Worm (Caenorhabditis elegans) whole organism, L4 larva: ENCODE measurements around the gene C54D10.3.

Experiments used
- ceh-62 ChIP-seq: sonication (generic microtip); optimal IDR thresholded peaks from 2 replicates; lab custom pipeline; 2017; ENCODE audit warnings: missing biosample characterization, missing genetic modification characterization
- fkh-10 ChIP-seq: fragments of 150-350 bp; optimal IDR thresholded peaks from 2 replicates; lab custom pipeline; 2014; ENCODE audit warnings: missing biosample characterization, missing genetic modification reagents, missing genetic modification characterization
- hlh-30 ChIP-seq: sonication (generic microtip); optimal IDR thresholded peaks from 2 replicates; lab custom pipeline; 2017; ENCODE audit warnings: antibody characterized with exemption, mild to moderate bottlenecking, missing genetic modification characterization, missing compliant biosample characterization; ENCODE audit not compliant: insufficient read depth
- unc-62 ChIP-seq, 3 experiments: fragments of 150-350 bp in 1 of 3; sonication (generic microtip); optimal IDR thresholded peaks in 2 of 3; peaks in 1 of 3; 1 replicate in 1 of 3; 2 replicates in 2 of 3; lab custom pipeline; 2014 to 2017; ENCODE audit warnings: missing biosample characterization in 3 of 3, missing genetic modification characterization in 3 of 3, missing genetic modification reagents in 3 of 3, missing genotype in 1 of 3

ce11 chrV:12412321-12412720 lies 6.1 kb upstream of the C54D10.3 start:
- peak in 1 of 2 experiments; percentile 80 for TF ChIP-seq unc-62 (GFP tag; optimal IDR thresholded peaks at IDR 0.05 in 1 of 2; lab: Kevin White, UChicago)
- TF ChIP-seq unc-62 (tag; optimal IDR thresholded peaks at IDR 0.05; lab: Kevin White, UChicago) = no peak
- TF ChIP-seq hlh-30 (tag; lab: Kevin White, UChicago) = no peak
- no peak for TF ChIP-seq fkh-10 (GFP tag; lab: Kevin White, UChicago)
- no peak for TF ChIP-seq ceh-62 (tag; lab: Kevin White, UChicago)
